Worm (Caenorhabditis elegans): ENCODE measurements around the gene C55C3.73.

DNA sequence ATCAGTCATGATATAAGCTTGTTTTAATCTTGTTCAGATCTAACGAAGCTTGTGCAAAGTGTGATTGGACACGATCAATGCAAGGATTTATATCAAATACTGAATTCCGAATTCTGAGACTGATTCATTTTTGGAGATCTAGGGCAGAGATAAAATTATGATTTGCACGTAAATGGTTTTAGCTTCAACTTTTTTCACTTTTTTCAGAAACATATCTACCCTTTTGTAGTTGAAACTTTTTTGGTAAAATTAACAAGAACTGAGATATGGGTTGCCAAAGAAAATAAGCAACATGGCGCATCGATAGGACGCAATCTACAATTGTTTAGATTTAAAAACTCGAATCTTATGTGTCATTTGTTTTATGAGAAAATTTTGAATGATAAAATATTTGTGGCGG, 25.2 kb downstream of the C55C3.73 start, which contains the start of gene C55C3.4:
- TF ChIP-seq unc-62 (GFP tag; optimal IDR thresholded peaks at IDR 0.05) = no peak
- TF ChIP-seq nhr-80 (tag; optimal IDR thresholded peaks at IDR 0.05) = no peak
- no peak for TF ChIP-seq snpc-4 (GFP tag; optimal IDR thresholded peaks at IDR 0.05)
- no peak for TF ChIP-seq snpc-4 (tag; optimal IDR thresholded peaks at IDR 0.05)
- no peak for TF ChIP-seq nfya-1 (tag; optimal IDR thresholded peaks at IDR 0.05; ENCODE audit: borderline replicate concordance, insufficient read depth)
- no peak for TF ChIP-seq ccch-3 (GFP tag; optimal IDR thresholded peaks at IDR 0.05)
